Fruit fly (Drosophila melanogaster) whole organism: ENCODE measurements around the gene orb.
A peak's percentile ranks its signal among the peaks of the same experiment; 100 is the strongest.

Experiments
- CG8478 ChIP-seq: fragments of >200 bp; optimal IDR thresholded peaks from 2 replicates; lab custom pipeline; 2018; ENCODE audit warnings: inconsistent platforms
- Dll ChIP-seq: fragments of >200 bp; optimal IDR thresholded peaks from 2 replicates; lab custom pipeline; 2017
- EcR ChIP-seq, 2 experiments: fragments of >200 bp; optimal IDR thresholded peaks; 2 replicates each; lab custom pipeline; 2017; ENCODE audit warnings: missing biosample characterization in 2 of 2, missing genetic modification characterization in 2 of 2, missing genetic modification reagents in 2 of 2
- pan ChIP-seq: fragments of >200 bp; optimal IDR thresholded peaks from 2 replicates; lab custom pipeline; 2017
- psq ChIP-seq: fragments of >200 bp; optimal IDR thresholded peaks from 2 replicates; lab custom pipeline; 2017
- usp ChIP-seq: fragments of >200 bp; optimal IDR thresholded peaks from 2 replicates; lab custom pipeline; 2017; ENCODE audit warnings: missing biosample characterization, missing genetic modification characterization, mixed read lengths

orb gene

dm6 chr3R:23312796-23313195, 32.1 kb upstream of the orb start:
- TF ChIP-seq psq (no peak), CG8478 (lab: Kevin White, UChicago) (no peak), usp (no peak), Dll (lab: Kevin White, UChicago) (no peak), EcR (GFP tag; optimal IDR thresholded peaks at IDR 0.05; lab: Kevin White, UChicago) (no peak), pan (no peak)

- no peak for TF ChIP-seq pan
- TF ChIP-seq EcR (GFP tag; optimal IDR thresholded peaks at IDR 0.05; lab: Kevin White, UChicago), result no peak
- TF ChIP-seq CG8478 (lab: Kevin White, UChicago), result no peak
- TF ChIP-seq Dll (lab: Kevin White, UChicago), result no peak
- TF ChIP-seq usp, result no peak
- TF ChIP-seq psq, result no peak
Observed at dm6 chr3R:23310151-23310550, 29.5 kb upstream of the orb start.

dm6 chr3R:23309690-23310089, 29.0 kb upstream of the orb start:
- no peak for TF ChIP-seq psq
- TF ChIP-seq Dll (lab: Kevin White, UChicago), result no peak
- TF ChIP-seq pan, result no peak
- TF ChIP-seq EcR (GFP tag; optimal IDR thresholded peaks at IDR 0.05; lab: Kevin White, UChicago), result no peak
- no peak for TF ChIP-seq usp
- TF ChIP-seq CG8478 (lab: Kevin White, UChicago), result no peak

- TF ChIP-seq Dll (lab: Kevin White, UChicago) (no peak), EcR (GFP tag; optimal IDR thresholded peaks at IDR 0.05; lab: Kevin White, UChicago) (no peak), psq (no peak), CG8478 (lab: Kevin White, UChicago) (no peak)
Observed at dm6 chr3R:23306828-23307227, 26.2 kb upstream of the orb start.

dm6 chr3R:23303297-23303696, 22.6 kb upstream of the orb start:
- TF ChIP-seq psq (no peak), Dll (lab: Kevin White, UChicago) (no peak)

dm6 chr3R:23302178-23302577, 21.5 kb upstream of the orb start:
- TF ChIP-seq usp, result no peak
- TF ChIP-seq CG8478 (lab: Kevin White, UChicago), result no peak
- no peak for TF ChIP-seq Dll (lab: Kevin White, UChicago)
- TF ChIP-seq pan, result no peak
- TF ChIP-seq EcR (GFP tag; optimal IDR thresholded peaks at IDR 0.05; lab: Kevin White, UChicago), result no peak
- TF ChIP-seq psq, result no peak

- no peak for TF ChIP-seq Dll (lab: Kevin White, UChicago)
- no peak for TF ChIP-seq pan
Observed at dm6 chr3R:23301270-23301669, 20.6 kb upstream of the orb start.

- TF ChIP-seq Dll (lab: Kevin White, UChicago) (no peak), psq (no peak), usp (no peak), CG8478 (lab: Kevin White, UChicago) (no peak), pan (no peak), EcR (GFP tag; optimal IDR thresholded peaks at IDR 0.05; lab: Kevin White, UChicago) (no peak)
Observed at dm6 chr3R:23300091-23300918, 19.6 kb upstream of the orb start.

dm6 chr3R:23297132-23297862, 16.6 kb upstream of the orb start:
- no peak for TF ChIP-seq CG8478 (lab: Kevin White, UChicago)
- no peak for TF ChIP-seq usp
- TF ChIP-seq EcR (GFP tag; optimal IDR thresholded peaks at IDR 0.05; lab: Kevin White, UChicago), result no peak
- no peak for TF ChIP-seq psq
- TF ChIP-seq pan, result no peak
- no peak for TF ChIP-seq Dll (lab: Kevin White, UChicago)

dm6 chr3R:23296146-23296545, 15.5 kb upstream of the orb start:
- TF ChIP-seq usp, result no peak
- TF ChIP-seq psq, result no peak
- TF ChIP-seq Dll (lab: Kevin White, UChicago), result no peak
- no peak for TF ChIP-seq CG8478 (lab: Kevin White, UChicago)
- no peak for TF ChIP-seq EcR (GFP tag; optimal IDR thresholded peaks at IDR 0.05; lab: Kevin White, UChicago)
- TF ChIP-seq pan, result no peak

- TF ChIP-seq CG8478 (lab: Kevin White, UChicago), result peak; percentile 90
- no peak for TF ChIP-seq psq
- TF ChIP-seq usp, result no peak
- TF ChIP-seq Dll (lab: Kevin White, UChicago), result peak; percentile 70
Observed at dm6 chr3R:23295360-23295772, 14.7 kb upstream of the orb start.

dm6 chr3R:23293066-23293777, 12.6 kb upstream of the orb start:
- no peak for TF ChIP-seq psq
- TF ChIP-seq CG8478 (lab: Kevin White, UChicago), result peak; percentile 72
- TF ChIP-seq Dll (lab: Kevin White, UChicago), result no peak

- TF ChIP-seq psq, result no peak
Observed at dm6 chr3R:23292267-23292666, 11.6 kb upstream of the orb start.
